Worm (Caenorhabditis elegans) whole organism, midembryonic: Measurements from ENCODE around the gene sre-52.

Experiments used
- T22C8.4 ChIP-seq: fragments of 200-800 bp; sonication (Bioruptor generic); IDR thresholded peaks from 2 replicates; pipeline ENCODE4 v1.3.6; 2022; ENCODE audit warnings: missing genetic modification characterization, missing compliant biosample characterization
- cog-1 ChIP-seq: sonication (generic microtip); optimal IDR thresholded peaks from 2 replicates; lab custom pipeline; 2016; ENCODE audit warnings: missing genetic modification characterization, missing compliant biosample characterization
- flt-1 ChIP-seq: fragments of 200-800 bp; sonication (Bioruptor generic); IDR thresholded peaks from 2 replicates; pipeline ENCODE4 v1.3.6; 2022; ENCODE audit warnings: missing genetic modification characterization, missing compliant biosample characterization
- klf-2 ChIP-seq: fragments of 200-800 bp; sonication (Bioruptor generic); conservative IDR thresholded peaks from 2 replicates; pipeline ENCODE4 v1.3.6; 2022; ENCODE audit warnings: missing genetic modification reagents, missing genetic modification characterization, missing compliant biosample characterization
- med-1 ChIP-seq: sonication (generic microtip); optimal IDR thresholded peaks from 2 replicates; lab custom pipeline; 2017; ENCODE audit warnings: missing genetic modification characterization, mild to moderate bottlenecking, missing compliant biosample characterization, antibody characterized with exemption, missing genetic modification reagents; ENCODE audit not compliant: insufficient read depth
- ref-1 ChIP-seq: fragments of 200-800 bp; sonication (Bioruptor generic); conservative IDR thresholded peaks from 2 replicates; pipeline ENCODE4 v1.3.6; 2022; ENCODE audit warnings: missing genetic modification reagents, missing genetic modification characterization, missing compliant biosample characterization
- ztf-23 ChIP-seq: fragments of 200-800 bp; sonication (Bioruptor generic); IDR thresholded peaks from 2 replicates; pipeline ENCODE4 v1.3.6; 2022; ENCODE audit warnings: missing genetic modification reagents, missing genetic modification characterization, missing compliant biosample characterization
- ztf-29 ChIP-seq: fragments of 200-800 bp; sonication (Bioruptor generic); IDR thresholded peaks from 2 replicates; pipeline ENCODE4 v1.3.6; 2022; ENCODE audit warnings: missing genetic modification reagents, missing genetic modification characterization, missing compliant biosample characterization

ce11 chrII:12341566-12342223, 6.2 kb downstream of the sre-52 start:
- no peak for TF ChIP-seq med-1
- no peak for TF ChIP-seq flt-1 (GFP tag; lab: Robert Waterston, UW)
- TF ChIP-seq ztf-29 (GFP tag; lab: Robert Waterston, UW) = no peak
- TF ChIP-seq T22C8.4 (GFP tag; lab: Robert Waterston, UW) = no peak
- TF ChIP-seq ref-1 (GFP tag; lab: Robert Waterston, UW) = no peak
- no peak for TF ChIP-seq cog-1 (tag; lab: Kevin White, UChicago)
- TF ChIP-seq klf-2 = no peak
- TF ChIP-seq ztf-23 (GFP tag; lab: Robert Waterston, UW) = no peak
